Fruit fly (Drosophila melanogaster) whole organism, embryonic: ENCODE data around the gene yellow-g.

Source experiments
- Antp ChIP-seq: fragments of 200-800 bp; sonication (Bioruptor generic); optimal IDR thresholded peaks from 3 replicates; lab custom pipeline; 2016; ENCODE audit warnings: missing biosample characterization, missing genetic modification characterization
- CG10321 ChIP-seq: fragments of 200-800 bp; sonication (Bioruptor generic); IDR thresholded peaks from 2 replicates; pipeline ENCODE4 v1.3.6; 2022; ENCODE audit warnings: missing biosample characterization, missing genetic modification characterization
- CG14965 ChIP-seq: fragments of 200-800 bp; sonication (Bioruptor generic); optimal IDR thresholded peaks from 2 replicates; lab custom pipeline; 2016; ENCODE audit warnings: missing biosample characterization, missing genetic modification characterization, borderline replicate concordance
- CG15073 ChIP-seq: fragments of 200-800 bp; sonication (Bioruptor generic); optimal IDR thresholded peaks from 2 replicates; lab custom pipeline; 2016; ENCODE audit warnings: missing biosample characterization, missing genetic modification characterization
- CG17328 ChIP-seq: fragments of 200-800 bp; sonication (Bioruptor generic); IDR thresholded peaks from 2 replicates; pipeline ENCODE4 v1.3.6; 2022; ENCODE audit warnings: missing biosample characterization, missing genetic modification characterization
- CG2712 ChIP-seq: fragments of 200-800 bp; optimal IDR thresholded peaks from 3 replicates; lab custom pipeline; 2019; ENCODE audit warnings: missing biosample characterization, mild to moderate bottlenecking, missing genetic modification characterization, moderate library complexity
- CG31365 ChIP-seq: fragments of 200-800 bp; sonication (Bioruptor generic); optimal IDR thresholded peaks from 2 replicates; lab custom pipeline; 2018; ENCODE audit warnings: missing biosample characterization, mild to moderate bottlenecking, missing genetic modification characterization
- CG3995 ChIP-seq: fragments of 200-800 bp; sonication (Bioruptor generic); optimal IDR thresholded peaks from 3 replicates; lab custom pipeline; 2016; ENCODE audit warnings: missing biosample characterization, missing genetic modification characterization
- CG4328 ChIP-seq: fragments of 200-800 bp; sonication (Bioruptor generic); optimal IDR thresholded peaks from 3 replicates; lab custom pipeline; 2017; ENCODE audit warnings: missing biosample characterization, missing genetic modification reagents, missing genetic modification characterization
- CG4730 ChIP-seq: fragments of 200-800 bp; sonication (Bioruptor generic); IDR thresholded peaks from 2 replicates; pipeline ENCODE4 v1.3.6; 2022; ENCODE audit warnings: missing biosample characterization, missing genetic modification characterization
- CG6689 ChIP-seq: fragments of 200-800 bp; sonication (Bioruptor generic); IDR thresholded peaks from 2 replicates; pipeline ENCODE4 v1.3.6; 2022; ENCODE audit warnings: missing biosample characterization, missing genetic modification characterization
- CG6854 ChIP-seq: fragments of 200-800 bp; sonication (Bioruptor generic); optimal IDR thresholded peaks from 3 replicates; lab custom pipeline; 2017; ENCODE audit warnings: missing biosample characterization, mild to moderate bottlenecking, missing genetic modification characterization
- CG7745 ChIP-seq: fragments of 200-800 bp; sonication (Bioruptor generic); optimal IDR thresholded peaks from 2 replicates; lab custom pipeline; 2018; ENCODE audit warnings: missing biosample characterization, mild to moderate bottlenecking, missing genetic modification characterization, moderate library complexity
- CG8388 ChIP-seq: fragments of 200-800 bp; sonication (Bioruptor generic); optimal IDR thresholded peaks from 2 replicates; lab custom pipeline; 2019; ENCODE audit warnings: missing biosample characterization, mild to moderate bottlenecking, missing genetic modification characterization, moderate library complexity
- CG9727 ChIP-seq: fragments of 200-800 bp; sonication (Bioruptor generic); optimal IDR thresholded peaks from 3 replicates; lab custom pipeline; 2017; ENCODE audit warnings: missing biosample characterization, mild to moderate bottlenecking, missing genetic modification characterization
- CHES-1-like ChIP-seq: fragments of 200-800 bp; sonication (Bioruptor generic); optimal IDR thresholded peaks from 2 replicates; lab custom pipeline; 2016; ENCODE audit warnings: missing biosample characterization, missing genetic modification characterization
- CoRest ChIP-seq: fragments of 200-800 bp; sonication (Bioruptor generic); optimal IDR thresholded peaks from 3 replicates; lab custom pipeline; 2018; ENCODE audit warnings: missing biosample characterization, mild to moderate bottlenecking, missing genetic modification characterization, moderate library complexity
- Dip2 ChIP-seq: fragments of 200-800 bp; sonication (Bioruptor generic); IDR thresholded peaks from 2 replicates; pipeline ENCODE4 v1.3.6; 2022; ENCODE audit warnings: missing biosample characterization, missing genetic modification characterization
- Dp ChIP-seq: fragments of 200-800 bp; sonication (Bioruptor generic); optimal IDR thresholded peaks from 2 replicates; lab custom pipeline; 2018; ENCODE audit warnings: missing biosample characterization, mild to moderate bottlenecking, missing genetic modification characterization, moderate library complexity
- Fer2 ChIP-seq: fragments of 200-800 bp; sonication (Bioruptor generic); optimal IDR thresholded peaks from 2 replicates; lab custom pipeline; 2018; ENCODE audit warnings: missing biosample characterization, mild to moderate bottlenecking, missing genetic modification characterization, moderate library complexity
- Hey ChIP-seq: fragments of 200-800 bp; sonication (Bioruptor generic); optimal IDR thresholded peaks from 3 replicates; lab custom pipeline; 2018; ENCODE audit warnings: missing biosample characterization, mild to moderate bottlenecking, missing genetic modification characterization
- Hmr ChIP-seq: fragments of 200-800 bp; sonication (Bioruptor generic); optimal IDR thresholded peaks from 3 replicates; lab custom pipeline; 2017; ENCODE audit warnings: mild to moderate bottlenecking, missing biosample characterization, missing genetic modification reagents, missing genetic modification characterization
- Meics ChIP-seq: fragments of 200-800 bp; sonication (Bioruptor generic); optimal IDR thresholded peaks from 2 replicates; lab custom pipeline; 2017; ENCODE audit warnings: missing biosample characterization, mild to moderate bottlenecking, missing genetic modification characterization
- NfI ChIP-seq: fragments of 200-800 bp; sonication (Bioruptor generic); optimal IDR thresholded peaks from 3 replicates; lab custom pipeline; 2018; ENCODE audit warnings: missing biosample characterization, mild to moderate bottlenecking, missing genetic modification characterization, moderate library complexity
- Scr ChIP-seq: fragments of 200-800 bp; sonication (Bioruptor generic); IDR thresholded peaks from 2 replicates; pipeline ENCODE4 v1.3.6; 2022; ENCODE audit warnings: missing biosample characterization, missing genetic modification characterization; ENCODE audit not compliant: partially characterized antibody
- Sry-β ChIP-seq: fragments of 200-800 bp; sonication (Bioruptor generic); optimal IDR thresholded peaks from 2 replicates; lab custom pipeline; 2018; ENCODE audit warnings: missing biosample characterization, mild to moderate bottlenecking, missing genetic modification characterization, moderate library complexity
- Sry-δ ChIP-seq: fragments of 200-800 bp; sonication (Bioruptor generic); optimal IDR thresholded peaks from 2 replicates; lab custom pipeline; 2016; ENCODE audit warnings: missing biosample characterization, missing genetic modification characterization
- ase ChIP-seq: fragments of 200-800 bp; sonication (Bioruptor generic); IDR thresholded peaks from 3 replicates; pipeline ENCODE4 v1.3.6; 2022; ENCODE audit warnings: missing biosample characterization, missing genetic modification characterization
- cad ChIP-seq: fragments of >200 bp; optimal IDR thresholded peaks from 2 replicates; lab custom pipeline; 2017; ENCODE audit warnings: missing biosample characterization, missing genetic modification characterization
- cas ChIP-seq: fragments of 200-800 bp; sonication (Bioruptor generic); IDR thresholded peaks from 2 replicates; pipeline ENCODE4 v1.3.6; 2022; ENCODE audit warnings: missing biosample characterization, missing genetic modification characterization
- caup ChIP-seq: fragments of 200-800 bp; sonication (Bioruptor generic); optimal IDR thresholded peaks from 3 replicates; lab custom pipeline; 2017; ENCODE audit warnings: missing biosample characterization, mild to moderate bottlenecking, missing genetic modification characterization, moderate library complexity; ENCODE audit not compliant: severe bottlenecking
- chif ChIP-seq, 2 experiments: fragments of 200-800 bp; sonication (Bioruptor generic); optimal IDR thresholded peaks; 3 replicates each; lab custom pipeline; 2016; ENCODE audit warnings: missing biosample characterization in 2 of 2, missing genetic modification characterization in 2 of 2
- dmrt99B ChIP-seq: fragments of 200-800 bp; sonication (Bioruptor generic); optimal IDR thresholded peaks from 2 replicates; lab custom pipeline; 2018; ENCODE audit warnings: missing biosample characterization, mild to moderate bottlenecking, missing genetic modification characterization, moderate library complexity
- eyg ChIP-seq: fragments of 200-800 bp; sonication (Bioruptor generic); optimal IDR thresholded peaks from 3 replicates; lab custom pipeline; 2016; ENCODE audit warnings: missing biosample characterization, missing genetic modification characterization
- fd102C ChIP-seq: fragments of 200-800 bp; sonication (Bioruptor generic); optimal IDR thresholded peaks from 2 replicates; lab custom pipeline; 2018; ENCODE audit warnings: missing biosample characterization, mild to moderate bottlenecking, missing genetic modification characterization, moderate library complexity
- fd64A ChIP-seq: fragments of 200-800 bp; sonication (Bioruptor generic); optimal IDR thresholded peaks from 3 replicates; lab custom pipeline; 2018; ENCODE audit warnings: missing biosample characterization, mild to moderate bottlenecking, missing genetic modification characterization
- gcm2 ChIP-seq: fragments of 200-800 bp; sonication (Bioruptor generic); optimal IDR thresholded peaks from 2 replicates; lab custom pipeline; 2016; ENCODE audit warnings: missing biosample characterization, missing genetic modification characterization
- gt ChIP-seq: fragments of 200-800 bp; sonication (Bioruptor generic); IDR thresholded peaks from 2 replicates; pipeline ENCODE4 v1.3.6; 2022; ENCODE audit warnings: missing biosample characterization, missing genetic modification characterization
- jigr1 ChIP-seq: fragments of 200-800 bp; sonication (Bioruptor generic); IDR thresholded peaks from 3 replicates; pipeline ENCODE4 v1.3.6; 2022; ENCODE audit warnings: missing biosample characterization, missing genetic modification characterization
- kni ChIP-seq: fragments of 200-800 bp; sonication (Bioruptor generic); optimal IDR thresholded peaks from 3 replicates; lab custom pipeline; 2017; ENCODE audit warnings: mild to moderate bottlenecking, missing biosample characterization, missing genetic modification reagents, missing genetic modification characterization
- knrl ChIP-seq: fragments of 200-800 bp; sonication (Bioruptor generic); IDR thresholded peaks from 3 replicates; pipeline ENCODE4 v1.3.6; 2022; ENCODE audit warnings: missing biosample characterization, missing genetic modification characterization; ENCODE audit not compliant: partially characterized antibody
- nau ChIP-seq: fragments of 200-800 bp; sonication (Bioruptor generic); optimal IDR thresholded peaks from 3 replicates; lab custom pipeline; 2017; ENCODE audit warnings: missing biosample characterization, mild to moderate bottlenecking, missing genetic modification characterization, missing genetic modification reagents
- oc ChIP-seq: fragments of 200-800 bp; sonication (Bioruptor generic); optimal IDR thresholded peaks from 2 replicates; lab custom pipeline; 2018; ENCODE audit warnings: missing biosample characterization, mild to moderate bottlenecking, missing genetic modification characterization, moderate library complexity
- ranshi ChIP-seq: fragments of 200-800 bp; sonication (Bioruptor generic); IDR thresholded peaks from 2 replicates; pipeline ENCODE4 v1.3.6; 2022; ENCODE audit warnings: missing biosample characterization, missing genetic modification characterization
- slou ChIP-seq: fragments of 200-800 bp; sonication (Bioruptor generic); optimal IDR thresholded peaks from 3 replicates; lab custom pipeline; 2016; ENCODE audit warnings: missing biosample characterization, missing genetic modification characterization
- stwl ChIP-seq: fragments of 200-800 bp; sonication (Bioruptor generic); optimal IDR thresholded peaks from 3 replicates; lab custom pipeline; 2018; ENCODE audit warnings: missing biosample characterization, mild to moderate bottlenecking, missing genetic modification characterization, moderate library complexity
- tio ChIP-seq: fragments of 200-800 bp; sonication (Bioruptor generic); optimal IDR thresholded peaks from 2 replicates; lab custom pipeline; 2017; ENCODE audit warnings: missing biosample characterization, missing genetic modification characterization, inconsistent platforms
- tll ChIP-seq, 2 experiments: fragments of 200-800 bp in 1 of 2; fragments of >200 bp in 1 of 2; sonication (Bioruptor generic) in 1 of 2; optimal IDR thresholded peaks; 2 replicates each; lab custom pipeline; 2017 to 2019; ENCODE audit warnings: missing biosample characterization in 2 of 2, missing genetic modification characterization in 2 of 2, mild to moderate bottlenecking in 1 of 2, moderate library complexity in 1 of 2
- unpg ChIP-seq: fragments of 200-800 bp; sonication (Bioruptor generic); optimal IDR thresholded peaks from 3 replicates; lab custom pipeline; 2018; ENCODE audit warnings: missing biosample characterization, mild to moderate bottlenecking, missing genetic modification characterization, moderate library complexity
- usp ChIP-seq: fragments of >200 bp; optimal IDR thresholded peaks from 2 replicates; lab custom pipeline; 2017; ENCODE audit warnings: missing biosample characterization, missing genetic modification characterization

Gene yellow-g

DNA sequence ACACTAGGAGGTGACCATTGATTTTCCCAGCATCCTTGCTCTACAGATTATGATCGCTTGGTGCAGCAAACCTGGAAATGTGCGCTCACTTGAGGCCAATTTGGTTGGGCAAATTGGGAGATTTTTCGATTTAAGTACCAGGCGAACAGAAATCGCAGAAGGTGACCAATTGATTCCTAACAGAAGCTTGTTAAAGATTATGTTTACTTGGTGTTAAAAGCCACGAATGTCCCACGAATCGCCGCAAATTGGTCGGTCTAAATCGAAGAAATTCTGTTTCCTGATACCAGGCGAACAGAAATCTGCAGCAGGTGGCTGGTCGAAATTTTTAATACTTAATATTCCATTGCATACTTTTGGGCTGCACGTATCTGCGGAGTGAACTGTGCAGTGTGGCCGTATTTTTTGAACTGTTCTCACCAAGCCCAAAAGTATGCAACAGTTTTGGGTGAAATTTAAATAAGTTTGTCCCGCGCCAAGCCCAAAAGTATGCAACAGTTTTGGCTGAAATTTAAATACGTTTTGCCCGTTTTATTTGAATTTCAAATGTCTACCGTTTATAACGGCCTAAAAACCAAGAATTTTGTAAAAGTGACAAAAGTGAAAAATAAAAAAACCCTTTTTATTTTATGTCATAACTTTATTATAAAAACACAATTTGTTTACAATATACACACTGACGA lies 28.6 kb downstream of the yellow-g start, which contains the start of gene CG32301 (continued):
- no peak for TF ChIP-seq NfI
- TF ChIP-seq fd102C (GFP tag; lab: Kevin White, UChicago) = no peak
- no peak for TF ChIP-seq chif (GFP tag; optimal IDR thresholded peaks at IDR 0.05; lab: Kevin White, UChicago)
- no peak for TF ChIP-seq fd64A
- no peak for TF ChIP-seq tio (GFP tag; lab: Kevin White, UChicago)
- peak; percentile 80 for TF ChIP-seq kni
- TF ChIP-seq Scr (GFP tag; lab: Robert Waterston, UW) = peak; percentile 42
- TF ChIP-seq Sry-δ = no peak
- TF ChIP-seq CG9727 (GFP tag; lab: Kevin White, UChicago) = no peak
- TF ChIP-seq CG10321 (GFP tag; lab: Robert Waterston, UW) = no peak
- no peak for TF ChIP-seq Meics (GFP tag; lab: Kevin White, UChicago)
- no peak for TF ChIP-seq Hey (tag; lab: Kevin White, UChicago)
- TF ChIP-seq CG7745 (tag; lab: Kevin White, UChicago) = no peak
- TF ChIP-seq CG4730 (GFP tag; lab: Robert Waterston, UW) = no peak
- TF ChIP-seq oc (tag; lab: Kevin White, UChicago) = no peak
- TF ChIP-seq CG2712 = no peak
- TF ChIP-seq Antp (GFP tag; lab: Kevin White, UChicago) = no peak
- no peak for TF ChIP-seq dmrt99B (tag; lab: Kevin White, UChicago)
- no peak for TF ChIP-seq jigr1 (GFP tag; lab: Robert Waterston, UW)
- TF ChIP-seq ranshi (GFP tag; lab: Robert Waterston, UW) = no peak
- TF ChIP-seq knrl = peak; percentile 24; the same call in 1 of the 3 replicates
- TF ChIP-seq CG31365 = no peak
- TF ChIP-seq usp (GFP tag; lab: Kevin White, UChicago) = no peak
- no peak for TF ChIP-seq CG15073 (GFP tag; lab: Kevin White, UChicago)
- TF ChIP-seq CG14965 (GFP tag; lab: Kevin White, UChicago) = no peak
- TF ChIP-seq CG17328 (GFP tag; lab: Robert Waterston, UW) = no peak
- TF ChIP-seq cad (GFP tag; lab: Kevin White, UChicago) = no peak
- TF ChIP-seq Fer2 = no peak
- no peak for TF ChIP-seq cas (GFP tag; lab: Robert Waterston, UW)
- no peak for TF ChIP-seq tll (GFP tag; optimal IDR thresholded peaks at IDR 0.05; lab: Kevin White, UChicago)
- no peak for TF ChIP-seq eyg
- no peak for TF ChIP-seq gt
- TF ChIP-seq ase (GFP tag; lab: Robert Waterston, UW) = no peak
- TF ChIP-seq CoRest = peak; percentile 27
- no peak for TF ChIP-seq CG3995 (GFP tag; lab: Kevin White, UChicago)
- no peak for TF ChIP-seq stwl
- peak; percentile 70 for TF ChIP-seq Hmr (GFP tag; lab: Kevin White, UChicago)
- no peak for TF ChIP-seq CG4328 (GFP tag; lab: Kevin White, UChicago)
- no peak for TF ChIP-seq CG6689 (GFP tag; lab: Robert Waterston, UW)
- peak; percentile 45 for TF ChIP-seq Dp
- no peak for TF ChIP-seq CHES-1-like (GFP tag; lab: Kevin White, UChicago)
- TF ChIP-seq gcm2 (GFP tag; lab: Kevin White, UChicago) = no peak
- TF ChIP-seq caup (GFP tag; lab: Kevin White, UChicago) = no peak
- no peak for TF ChIP-seq CG8388 (GFP tag; lab: Kevin White, UChicago)
- TF ChIP-seq Dip2 (GFP tag; lab: Robert Waterston, UW) = no peak
- no peak for TF ChIP-seq slou (GFP tag; lab: Kevin White, UChicago)
- no peak for TF ChIP-seq CG6854 (GFP tag; lab: Kevin White, UChicago)
- TF ChIP-seq unpg = no peak
- TF ChIP-seq nau (GFP tag; lab: Kevin White, UChicago) = no peak
- TF ChIP-seq Sry-β = no peak
